Worm (Caenorhabditis elegans) whole organism, late embryonic: Measurements from ENCODE around the gene R03D7.8.
A peak's percentile ranks its signal among the peaks of the same experiment; 100 is the strongest.

Experiments used
- C38D4.7 ChIP-seq: fragments of 200-800 bp; sonication (Bioruptor generic); optimal IDR thresholded peaks from 2 replicates; lab custom pipeline; 2018; ENCODE audit warnings: mild to moderate bottlenecking, missing genetic modification characterization, moderate library complexity, missing compliant biosample characterization
- F13H6.1 ChIP-seq: sonication (generic microtip); optimal IDR thresholded peaks from 2 replicates; lab custom pipeline; 2016; ENCODE audit warnings: missing genetic modification characterization, missing compliant biosample characterization
- K09A11.1 ChIP-seq: sonication (generic microtip); optimal IDR thresholded peaks from 2 replicates; lab custom pipeline; 2017; ENCODE audit warnings: antibody characterized with exemption, mild to moderate bottlenecking, missing genetic modification characterization, missing compliant biosample characterization; ENCODE audit not compliant: insufficient read depth
- T23F11.4 ChIP-seq: fragments of 200-800 bp; sonication (Bioruptor generic); optimal IDR thresholded peaks from 2 replicates; lab custom pipeline; 2018; ENCODE audit warnings: mild to moderate bottlenecking, missing genetic modification characterization, missing compliant biosample characterization
- Y22D7AL.16 ChIP-seq: sonication (generic microtip); optimal IDR thresholded peaks from 2 replicates; lab custom pipeline; 2016; ENCODE audit warnings: missing genetic modification characterization, missing compliant biosample characterization
- ama-1 ChIP-seq: fragments of 150-350 bp; optimal IDR thresholded peaks from 2 replicates; lab custom pipeline; 2014
- ceh-18 ChIP-seq: sonication (generic microtip); optimal IDR thresholded peaks from 2 replicates; lab custom pipeline; 2016; ENCODE audit warnings: missing genetic modification characterization, missing compliant biosample characterization
- ceh-30 ChIP-seq: fragments of 150-350 bp; optimal IDR thresholded peaks from 2 replicates; lab custom pipeline; 2014; ENCODE audit warnings: missing biosample characterization, missing genetic modification characterization
- ceh-31 ChIP-seq: sonication (generic microtip); optimal IDR thresholded peaks from 2 replicates; lab custom pipeline; 2016; ENCODE audit warnings: missing genetic modification characterization, missing compliant biosample characterization
- ceh-34 ChIP-seq: sonication (generic microtip); optimal IDR thresholded peaks from 2 replicates; lab custom pipeline; 2016; ENCODE audit warnings: mild to moderate bottlenecking, missing genetic modification characterization, missing compliant biosample characterization
- ceh-48 ChIP-seq: sonication (generic microtip); optimal IDR thresholded peaks from 2 replicates; lab custom pipeline; 2016; ENCODE audit warnings: missing genetic modification characterization, inconsistent platforms, missing compliant biosample characterization
- ceh-9 ChIP-seq: sonication (generic microtip); optimal IDR thresholded peaks from 2 replicates; lab custom pipeline; 2016; ENCODE audit warnings: mild to moderate bottlenecking, missing genetic modification characterization, inconsistent platforms, missing compliant biosample characterization
- dve-1 ChIP-seq: sonication (generic microtip); optimal IDR thresholded peaks from 2 replicates; lab custom pipeline; 2017; ENCODE audit warnings: antibody characterized with exemption, mild to moderate bottlenecking, missing genetic modification characterization, missing compliant biosample characterization
- elt-2 ChIP-seq: sonication (generic microtip); optimal IDR thresholded peaks from 2 replicates; lab custom pipeline; 2016; ENCODE audit warnings: missing genetic modification reagents, missing genetic modification characterization, missing compliant biosample characterization
- elt-4 ChIP-seq: sonication (generic microtip); optimal IDR thresholded peaks from 2 replicates; lab custom pipeline; 2016; ENCODE audit warnings: missing genetic modification characterization, missing compliant biosample characterization
- eyg-1 ChIP-seq: sonication (generic microtip); optimal IDR thresholded peaks from 2 replicates; lab custom pipeline; 2016; ENCODE audit warnings: missing genotype, missing genetic modification characterization, missing compliant biosample characterization
- fkh-6 ChIP-seq: sonication (generic microtip); optimal IDR thresholded peaks from 2 replicates; lab custom pipeline; 2016; ENCODE audit warnings: missing genetic modification characterization, missing compliant biosample characterization
- hlh-15 ChIP-seq: sonication (generic microtip); optimal IDR thresholded peaks from 2 replicates; lab custom pipeline; 2016; ENCODE audit warnings: missing genetic modification characterization, missing compliant biosample characterization
- hlh-8 ChIP-seq: sonication (generic microtip); optimal IDR thresholded peaks from 2 replicates; lab custom pipeline; 2016; ENCODE audit warnings: missing genotype, missing genetic modification characterization, missing compliant biosample characterization
- lim-6 ChIP-seq: sonication (generic microtip); optimal IDR thresholded peaks from 2 replicates; lab custom pipeline; 2016; ENCODE audit warnings: missing genetic modification characterization, missing compliant biosample characterization
- mec-3 ChIP-seq: sonication (generic microtip); optimal IDR thresholded peaks from 2 replicates; lab custom pipeline; 2016; ENCODE audit warnings: borderline replicate concordance, missing genetic modification characterization, missing compliant biosample characterization
- nhr-232 ChIP-seq: sonication (generic microtip); optimal IDR thresholded peaks from 2 replicates; lab custom pipeline; 2016; ENCODE audit warnings: missing genetic modification characterization, missing compliant biosample characterization
- npax-4 ChIP-seq: sonication (generic microtip); optimal IDR thresholded peaks from 2 replicates; lab custom pipeline; 2016; ENCODE audit warnings: missing genetic modification characterization, missing compliant biosample characterization
- rnt-1 ChIP-seq: sonication (generic microtip); optimal IDR thresholded peaks from 2 replicates; lab custom pipeline; 2016; ENCODE audit warnings: missing genetic modification characterization, missing compliant biosample characterization
- sox-2 ChIP-seq: fragments of 200-800 bp; sonication (Bioruptor generic); IDR thresholded peaks from 2 replicates; pipeline ENCODE4 v1.3.6; 2022; ENCODE audit warnings: missing genetic modification reagents, missing genetic modification characterization, missing compliant biosample characterization
- sox-4 ChIP-seq: sonication (generic microtip); optimal IDR thresholded peaks from 2 replicates; lab custom pipeline; 2017; ENCODE audit warnings: mild to moderate bottlenecking, missing genetic modification characterization, inconsistent platforms, missing compliant biosample characterization
- tbx-7 ChIP-seq: sonication (generic microtip); optimal IDR thresholded peaks from 2 replicates; lab custom pipeline; 2016; ENCODE audit warnings: missing genotype, missing genetic modification characterization, missing compliant biosample characterization
- unc-3 ChIP-seq, 2 experiments: fragments of 200-800 bp in 1 of 2; sonication (Bioruptor generic) in 1 of 2; sonication (generic microtip) in 1 of 2; conservative IDR thresholded peaks in 1 of 2; optimal IDR thresholded peaks in 1 of 2; 2 replicates each; pipeline versions ENCODE4 v1.3.6 to Lab custom; 2016 to 2022; ENCODE audit warnings: missing compliant biosample characterization in 2 of 2, missing genetic modification characterization in 2 of 2, missing genetic modification reagents in 1 of 2
- unc-42 ChIP-seq: sonication (generic microtip); optimal IDR thresholded peaks from 2 replicates; lab custom pipeline; 2016; ENCODE audit warnings: missing genotype, missing genetic modification characterization, missing compliant biosample characterization
- unc-55 ChIP-seq: sonication (generic microtip); optimal IDR thresholded peaks from 2 replicates; lab custom pipeline; 2017; ENCODE audit warnings: missing biosample characterization, missing genetic modification reagents, missing genetic modification characterization
- zip-5 ChIP-seq: sonication (generic microtip); optimal IDR thresholded peaks from 2 replicates; lab custom pipeline; 2016; ENCODE audit warnings: missing genetic modification characterization, missing compliant biosample characterization
- ztf-16 ChIP-seq: sonication (generic microtip); optimal IDR thresholded peaks from 2 replicates; lab custom pipeline; 2017; ENCODE audit warnings: missing genetic modification characterization, missing compliant biosample characterization

Gene R03D7.8

DNA sequence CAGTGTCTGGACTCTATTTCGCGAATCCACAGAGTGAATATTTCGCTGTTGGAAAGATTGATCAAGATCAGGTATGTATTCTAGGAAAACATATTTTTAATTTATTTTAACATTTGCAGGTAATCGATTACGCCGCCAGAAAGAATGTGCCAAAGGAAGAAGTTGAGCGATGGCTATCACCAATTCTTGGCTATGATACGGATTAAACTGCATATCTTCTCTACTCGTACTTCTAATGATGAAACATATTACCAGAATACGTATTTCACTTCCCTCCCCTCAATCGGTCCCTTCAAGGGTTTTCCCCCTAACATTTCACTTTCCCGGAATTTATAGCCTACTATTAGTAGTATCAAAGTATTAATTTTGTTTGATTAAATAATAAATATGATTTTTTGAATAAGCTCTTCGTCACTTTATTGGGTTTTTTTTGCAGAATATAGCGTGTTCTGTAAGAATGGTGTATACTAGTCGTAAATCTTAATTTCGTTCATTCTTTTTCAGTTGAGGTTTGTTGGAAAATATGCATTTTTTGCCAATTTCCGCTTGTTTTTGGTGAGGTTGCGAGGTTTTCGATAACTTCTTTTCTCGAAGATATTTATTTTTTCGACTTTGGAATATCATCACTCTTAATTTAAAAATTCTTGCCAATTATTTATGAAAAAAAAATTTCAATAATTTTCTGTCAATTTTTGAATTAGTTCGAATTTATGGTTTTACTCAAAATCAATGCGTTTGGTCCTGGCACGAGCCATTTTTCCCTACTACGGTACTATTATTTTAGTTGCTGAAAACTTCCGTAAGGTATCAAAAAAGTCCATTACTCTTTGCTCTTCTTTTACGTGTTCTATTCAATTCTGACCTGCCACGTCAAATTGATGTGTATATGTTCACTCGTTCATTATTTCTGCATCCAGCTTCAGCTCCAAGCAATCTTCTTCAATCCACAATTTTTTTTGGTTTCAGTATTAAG lies 25.7 kb downstream of the R03D7.8 start:
- no peak for TF ChIP-seq ceh-18 (tag; lab: Kevin White, UChicago)
- TF ChIP-seq unc-3 (GFP tag; conservative IDR thresholded peaks at IDR 0.05; lab: Robert Waterston, UW): no peak
- no peak for TF ChIP-seq unc-3 (tag; optimal IDR thresholded peaks at IDR 0.05; lab: Kevin White, UChicago)
- no peak for TF ChIP-seq ceh-30 (tag; lab: Kevin White, UChicago)
- TF ChIP-seq ceh-9: no peak
- TF ChIP-seq mec-3 (tag; lab: Kevin White, UChicago): no peak
- TF ChIP-seq elt-4: no peak
- no peak for TF ChIP-seq ama-1 (lab: Kevin White, UChicago)
- no peak for TF ChIP-seq unc-42 (tag; lab: Kevin White, UChicago)
- no peak for TF ChIP-seq zip-5
- no peak for TF ChIP-seq T23F11.4 (GFP tag; lab: Kevin White, UChicago)

DNA sequence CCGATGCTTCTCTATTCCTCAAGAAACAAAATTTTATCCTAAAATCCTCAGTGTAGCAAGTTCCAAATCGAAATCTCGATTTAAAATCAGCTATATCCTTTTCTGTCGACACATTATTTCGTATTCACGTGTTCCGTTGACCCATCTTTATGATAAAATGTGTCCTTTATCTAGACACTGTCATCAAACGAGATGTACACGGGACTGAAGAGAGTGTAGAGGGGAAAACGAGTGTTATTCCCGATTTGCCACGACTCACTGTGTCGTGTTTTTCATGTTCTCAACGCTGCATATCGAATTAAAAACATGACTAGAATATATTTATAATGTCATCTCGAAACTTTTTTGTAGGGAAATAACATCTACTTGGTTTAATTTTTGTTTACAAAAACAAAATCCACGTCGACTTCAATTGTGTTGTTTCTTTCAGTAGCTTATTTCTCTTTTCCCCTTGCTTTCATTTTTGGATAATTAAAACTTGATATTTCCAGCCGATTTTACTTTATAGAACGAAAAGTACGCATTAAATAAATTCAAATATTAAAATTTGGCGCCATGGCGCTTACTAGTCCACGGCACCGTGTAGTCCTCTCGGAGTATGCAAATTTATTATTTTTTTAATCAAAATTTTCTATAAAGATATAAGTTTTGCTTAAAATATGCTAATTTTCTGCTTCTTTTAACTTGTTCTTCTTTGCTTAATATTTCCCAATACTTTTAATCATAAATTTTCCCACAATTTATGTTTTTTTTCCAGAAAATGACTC lies 30.7 kb downstream of the R03D7.8 start, which contains the start of gene metr-1:
metr-1 (plus strand) TSS at position 758 of the 767 bp plus-strand sequence.
- no peak for TF ChIP-seq nhr-232 (tag; lab: Kevin White, UChicago)
- TF ChIP-seq ceh-31 (tag; lab: Kevin White, UChicago): peak; percentile 18
- TF ChIP-seq elt-2: peak; percentile 33
- no peak for TF ChIP-seq K09A11.1 (tag; lab: Kevin White, UChicago)
- TF ChIP-seq, all 69 proteins: peak for 2

DNA sequence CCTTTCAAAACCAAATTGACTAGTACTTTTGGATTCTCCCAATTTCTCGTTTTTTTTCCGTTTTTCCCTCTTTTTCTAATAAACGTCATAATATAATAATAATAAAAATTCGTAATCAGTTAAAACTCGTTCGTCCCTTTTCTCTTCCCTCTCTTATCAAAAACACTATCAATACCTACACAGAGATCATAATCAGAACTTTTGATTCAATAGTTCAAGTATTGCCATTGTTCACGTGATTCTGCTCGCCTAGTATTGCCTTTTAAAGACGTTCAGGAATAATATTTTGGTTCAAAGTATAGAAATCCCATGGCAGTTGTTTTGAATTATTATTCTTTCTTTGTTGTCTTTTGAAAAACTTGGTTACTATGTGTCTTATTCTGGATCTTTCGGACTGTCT lies 32.0 kb downstream of the R03D7.8 start:
- TF ChIP-seq elt-2 (peak; percentile 84), T23F11.4 (GFP tag; lab: Kevin White, UChicago) (no peak)

DNA sequence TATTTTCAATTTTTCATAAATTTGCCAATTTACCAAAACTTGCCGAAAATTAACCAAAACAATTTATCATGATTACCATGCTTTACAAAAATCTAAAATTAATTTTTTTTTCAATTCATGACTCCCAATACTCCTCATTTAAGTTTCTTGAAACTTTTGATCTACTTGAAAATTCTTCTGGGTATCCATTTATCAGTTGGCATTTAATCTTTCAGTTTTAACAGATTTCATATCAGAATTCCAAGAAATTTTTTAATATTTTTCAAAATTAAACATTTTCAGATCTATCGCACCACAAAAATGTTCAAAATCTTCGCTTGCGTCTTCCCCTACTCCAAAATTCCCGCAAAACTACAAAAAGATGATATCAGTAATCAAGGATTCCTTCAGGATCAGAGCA lies 32.7 kb downstream of the R03D7.8 start, which contains the start of gene Y19D2B.2:
Y19D2B.2 (plus strand) TSS at position 301 of the 400 bp plus-strand sequence.
- TF ChIP-seq ceh-31 (tag; lab: Kevin White, UChicago) (no peak), C38D4.7 (GFP tag; lab: Kevin White, UChicago) (no peak), sox-4 (tag; lab: Kevin White, UChicago) (no peak), zip-5 (no peak), lim-6 (no peak), ceh-48 (tag; lab: Kevin White, UChicago) (no peak), hlh-8 (tag; lab: Kevin White, UChicago) (no peak), rnt-1 (tag; lab: Kevin White, UChicago) (no peak), Y22D7AL.16 (no peak), hlh-15 (no peak), F13H6.1 (no peak), sox-2 (GFP tag; lab: Robert Waterston, UW) (no peak), unc-55 (GFP tag; lab: Kevin White, UChicago) (no peak), ceh-34 (tag; lab: Kevin White, UChicago) (no peak), npax-4 (tag; lab: Kevin White, UChicago) (no peak), eyg-1 (tag; lab: Kevin White, UChicago) (no peak), dve-1 (tag; lab: Kevin White, UChicago) (no peak), fkh-6 (no peak), ztf-16 (tag; lab: Kevin White, UChicago) (no peak), tbx-7 (tag; lab: Kevin White, UChicago) (no peak)
